Worm (Caenorhabditis elegans) whole organism, early embryonic: Measurements from ENCODE around the gene F11G11.5.
"Not testable (repeated sequence)": the region's sequence is repeated elsewhere in the genome, so short reads cannot be mapped to it uniquely, and the experiment has no call there.

Source experiments
- B0310.2 ChIP-seq: sonication (generic microtip); optimal IDR thresholded peaks from 2 replicates; lab custom pipeline; 2016; ENCODE audit warnings: mild to moderate bottlenecking, missing genetic modification characterization, missing compliant biosample characterization
- F13C5.2 ChIP-seq: sonication (generic microtip); optimal IDR thresholded peaks from 2 replicates; lab custom pipeline; 2017; ENCODE audit warnings: mild to moderate bottlenecking, missing genetic modification characterization, inconsistent platforms, missing compliant biosample characterization
- aly-1 ChIP-seq: sonication (generic microtip); optimal IDR thresholded peaks from 2 replicates; lab custom pipeline; 2016; ENCODE audit warnings: missing genetic modification characterization, missing compliant biosample characterization
- ama-1 ChIP-seq: fragments of 150-350 bp; optimal IDR thresholded peaks from 2 replicates; lab custom pipeline; 2014
- ceh-13 ChIP-seq: fragments of 200-800 bp; sonication (Bioruptor generic); optimal IDR thresholded peaks from 2 replicates; lab custom pipeline; 2018; ENCODE audit warnings: mild to moderate bottlenecking, missing genetic modification characterization, missing compliant biosample characterization
- ceh-36 ChIP-seq: sonication (generic microtip); optimal IDR thresholded peaks from 2 replicates; lab custom pipeline; 2016; ENCODE audit warnings: missing genetic modification characterization, inconsistent platforms, missing compliant biosample characterization
- ets-7 ChIP-seq: sonication (generic microtip); optimal IDR thresholded peaks from 2 replicates; lab custom pipeline; 2016; ENCODE audit warnings: missing genotype, missing genetic modification characterization, missing compliant biosample characterization
- flt-1 ChIP-seq: fragments of 200-800 bp; sonication (Bioruptor generic); IDR thresholded peaks from 2 replicates; pipeline ENCODE4 v1.3.6; 2022; ENCODE audit warnings: missing genetic modification characterization, missing compliant biosample characterization
- hmbx-1 ChIP-seq: sonication (generic microtip); optimal IDR thresholded peaks from 2 replicates; lab custom pipeline; 2016; ENCODE audit warnings: mild to moderate bottlenecking, missing genetic modification characterization, missing compliant biosample characterization
- hmg-4 ChIP-seq: fragments of 200-800 bp; sonication (Bioruptor generic); optimal IDR thresholded peaks from 2 replicates; lab custom pipeline; 2018; ENCODE audit warnings: mild to moderate bottlenecking, missing genetic modification characterization, missing compliant biosample characterization
- hnd-1 ChIP-seq: sonication (generic microtip); optimal IDR thresholded peaks from 2 replicates; lab custom pipeline; 2016; ENCODE audit warnings: missing genetic modification characterization, missing compliant biosample characterization
- pes-1 ChIP-seq: fragments of 200-800 bp; sonication (Bioruptor generic); IDR thresholded peaks from 2 replicates; pipeline ENCODE4 v1.3.6; 2022; ENCODE audit warnings: missing genetic modification reagents, missing genetic modification characterization, missing compliant biosample characterization
- scrt-1 ChIP-seq: fragments of 200-800 bp; sonication (Bioruptor generic); IDR thresholded peaks from 2 replicates; pipeline ENCODE4 v1.3.6; 2022; ENCODE audit warnings: missing genetic modification characterization, missing compliant biosample characterization
- sea-1 ChIP-seq: fragments of 200-800 bp; sonication (Bioruptor generic); conservative IDR thresholded peaks from 2 replicates; pipeline ENCODE4 v1.3.6; 2022; ENCODE audit warnings: missing genetic modification characterization, missing compliant biosample characterization
- tbx-11 ChIP-seq: fragments of 200-800 bp; sonication (Bioruptor generic); IDR thresholded peaks from 2 replicates; pipeline ENCODE4 v1.3.6; 2022; ENCODE audit warnings: missing genetic modification characterization, missing compliant biosample characterization
- tbx-37 ChIP-seq: fragments of 200-800 bp; sonication (Bioruptor generic); conservative IDR thresholded peaks from 2 replicates; pipeline ENCODE4 v1.3.6; 2022; ENCODE audit warnings: missing genetic modification reagents, missing genetic modification characterization, missing compliant biosample characterization
- tra-4 ChIP-seq: sonication (generic microtip); optimal IDR thresholded peaks from 2 replicates; lab custom pipeline; 2017; ENCODE audit warnings: missing genetic modification characterization, missing compliant biosample characterization

The F11G11.5 gene

ce11 chrII:4891012-4891775 lies 33.5 kb downstream of the F11G11.5 start, which contains the start of gene gst-9:
Gene gst-9 (plus strand): TSS chrII:4891585.
- no peak for TF ChIP-seq pes-1 (GFP tag; lab: Robert Waterston, UW)
- TF ChIP-seq hmg-4, result no peak
- TF ChIP-seq ceh-36 (tag; lab: Kevin White, UChicago), result no peak
- TF ChIP-seq scrt-1 (GFP tag; lab: Robert Waterston, UW), result no peak
- TF ChIP-seq tbx-37 (GFP tag; lab: Robert Waterston, UW), result no peak
- no peak for TF ChIP-seq flt-1
- no peak for TF ChIP-seq F13C5.2 (tag; lab: Kevin White, UChicago)
- TF ChIP-seq hnd-1 (tag; lab: Kevin White, UChicago), result no peak

ce11 chrII:4892594-4892993 lies 34.9 kb downstream of the F11G11.5 start, which contains the start of gene msp-33:
Gene msp-33 (minus strand): TSS chrII:4892694.
- TF ChIP-seq ets-7 (tag; lab: Kevin White, UChicago) (no peak), sea-1 (GFP tag; lab: Robert Waterston, UW) (no peak), ama-1 (lab: Kevin White, UChicago) (no peak), tbx-11 (GFP tag; lab: Robert Waterston, UW) (no peak), ceh-13 (GFP tag; lab: Kevin White, UChicago) (no peak), F13C5.2 (tag; lab: Kevin White, UChicago) (no peak), hmg-4 (no peak)

- TF ChIP-seq F13C5.2, hmbx-1, ceh-36 (tag; lab: Kevin White, UChicago): not testable (repeated sequence)
Measured at ce11 chrII:4898529-4898928, 40.8 kb downstream of the F11G11.5 start, which contains the start of gene msp-32. Gene msp-32 (plus strand): TSS chrII:4898829.

- no peak for TF ChIP-seq tbx-11 (GFP tag; lab: Robert Waterston, UW)
- TF ChIP-seq ceh-13 (GFP tag; lab: Kevin White, UChicago), result no peak
- TF ChIP-seq tra-4 (tag; lab: Kevin White, UChicago), result no peak
- no peak for TF ChIP-seq sea-1 (GFP tag; lab: Robert Waterston, UW)
- TF ChIP-seq ceh-36 (tag; lab: Kevin White, UChicago), result no peak
- TF ChIP-seq hmg-4, result no peak
- no peak for TF ChIP-seq hnd-1 (tag; lab: Kevin White, UChicago)
- no peak for TF ChIP-seq F13C5.2 (tag; lab: Kevin White, UChicago)
- TF ChIP-seq pes-1 (GFP tag; lab: Robert Waterston, UW), result no peak
- no peak for TF ChIP-seq ama-1 (lab: Kevin White, UChicago)
- TF ChIP-seq ets-7 (tag; lab: Kevin White, UChicago), result no peak
- TF ChIP-seq tbx-37 (GFP tag; lab: Robert Waterston, UW), result no peak
- no peak for TF ChIP-seq hmbx-1 (tag; lab: Kevin White, UChicago)
- no peak for TF ChIP-seq flt-1
- TF ChIP-seq aly-1 (tag; lab: Kevin White, UChicago), result no peak
Measured at ce11 chrII:4902035-4902434, 44.3 kb downstream of the F11G11.5 start, which contains the start of gene R05F9.9. Gene R05F9.9 (minus strand): TSS chrII:4902100.

- TF ChIP-seq hmg-4; B0310.2 (tag; lab: Kevin White, UChicago); tra-4 (tag; lab: Kevin White, UChicago): not testable (repeated sequence)
Measured at ce11 chrII:4903696-4904095, 46.0 kb downstream of the F11G11.5 start, which contains the start of gene sgt-1. Gene sgt-1 (minus strand): TSS chrII:4903796.

ce11 chrII:4904277-4904676 lies 46.6 kb downstream of the F11G11.5 start:
- TF ChIP-seq ama-1 (lab: Kevin White, UChicago) (no peak), F13C5.2 (tag; lab: Kevin White, UChicago) (peak; percentile 3)

- TF ChIP-seq hmg-4 (no peak), ceh-36 (tag; lab: Kevin White, UChicago) (no peak)
Measured at ce11 chrII:4904778-4905177, 47.1 kb downstream of the F11G11.5 start, which contains the start of gene btbd-10. Gene btbd-10 (plus strand): TSS chrII:4905008.

- no peak for TF ChIP-seq F13C5.2 (tag; lab: Kevin White, UChicago)
- no peak for TF ChIP-seq scrt-1 (GFP tag; lab: Robert Waterston, UW)
Measured at ce11 chrII:4905331-4905730, 47.6 kb downstream of the F11G11.5 start.

- TF ChIP-seq scrt-1 (GFP tag; lab: Robert Waterston, UW), result no peak
- no peak for TF ChIP-seq sea-1 (GFP tag; lab: Robert Waterston, UW)
- TF ChIP-seq ama-1 (lab: Kevin White, UChicago), result no peak
- no peak for TF ChIP-seq pes-1 (GFP tag; lab: Robert Waterston, UW)
- no peak for TF ChIP-seq hmbx-1 (tag; lab: Kevin White, UChicago)
- no peak for TF ChIP-seq ceh-36 (tag; lab: Kevin White, UChicago)
- TF ChIP-seq ceh-13 (GFP tag; lab: Kevin White, UChicago), result no peak
- no peak for TF ChIP-seq hmg-4
- no peak for TF ChIP-seq tbx-11 (GFP tag; lab: Robert Waterston, UW)
- TF ChIP-seq hnd-1 (tag; lab: Kevin White, UChicago), result no peak
Measured at ce11 chrII:4905883-4906282, 48.2 kb downstream of the F11G11.5 start.
